Fruit fly (Drosophila melanogaster): Measurements from ENCODE around the gene Mnt.
A peak's percentile ranks its signal among the peaks of the same experiment; 100 is the strongest.

Mnt gene

DNA sequence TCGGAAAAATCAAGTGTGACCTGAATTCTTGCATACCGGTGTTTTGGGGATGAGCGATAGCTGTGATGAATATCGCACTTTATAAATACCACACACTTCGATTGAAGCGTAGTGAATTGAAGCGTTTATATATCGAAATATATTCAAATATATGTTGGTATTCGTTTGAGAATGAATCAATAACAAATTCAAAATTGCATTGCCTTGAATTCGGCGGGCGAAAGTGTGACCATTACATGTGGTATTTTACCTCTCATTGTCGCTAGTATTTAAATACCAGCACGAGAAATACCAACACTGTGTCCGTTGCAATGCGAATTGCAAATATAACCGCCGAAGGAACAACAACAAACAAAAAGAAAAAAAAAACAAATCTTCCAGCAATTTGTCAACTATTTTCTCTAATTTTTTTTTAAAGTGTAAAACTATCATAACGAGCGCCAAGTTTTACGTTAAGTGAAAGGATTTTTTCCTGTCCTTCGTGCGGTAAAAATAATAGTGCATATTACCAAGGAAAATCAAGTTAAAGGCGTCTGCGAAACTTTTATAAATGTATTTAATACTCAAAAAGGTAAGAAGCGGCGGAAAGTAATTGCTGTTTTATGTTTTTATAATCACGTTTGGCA lies at the start of gene Mnt, which contains the start of gene Parg:
TSS of gene Mnt (plus strand) at position 333 of the 626 bp plus-strand sequence.
TSS of gene Parg (minus strand) at position 34 of the 626 bp plus-strand sequence.
- TF ChIP-seq inv (GFP tag; IDR thresholded peaks at IDR 0.05; ENCODE audit: partially characterized antibody) (peak; percentile 67), CG4360 (GFP tag; IDR thresholded peaks at IDR 0.05) (peak; percentile 76), onecut (GFP tag; IDR thresholded peaks at IDR 0.05) (peak; percentile 32; the same call in 1 of the 2 replicates), E2f2 (GFP tag; IDR thresholded peaks at IDR 0.05) (peak; percentile 88), lilli (GFP tag; optimal IDR thresholded peaks at IDR 0.05) (peak; percentile 3), CG2678 (tag; optimal IDR thresholded peaks at IDR 0.05) (peak; percentile 12), CG12659 (GFP tag; optimal IDR thresholded peaks at IDR 0.05) (peak; percentile 59), CG1647 (GFP tag; optimal IDR thresholded peaks at IDR 0.05) (no peak), ewg (GFP tag; optimal IDR thresholded peaks at IDR 0.05) (no peak), knrl (GFP tag; IDR thresholded peaks at IDR 0.05; ENCODE audit: partially characterized antibody) (peak; percentile 73), CG7556 (GFP tag; optimal IDR thresholded peaks at IDR 0.05) (peak; percentile 14), en (GFP tag; optimal IDR thresholded peaks at IDR 0.05) (no peak), CG12391 (tag; optimal IDR thresholded peaks at IDR 0.05) (peak; percentile 21), CG2129 (GFP tag; IDR thresholded peaks at IDR 0.05; ENCODE audit: partially characterized antibody) (peak; percentile 34; the same call in 1 of the 2 replicates), hkb (optimal IDR thresholded peaks at IDR 0.05) (peak; percentile 2), hkb (GFP tag; IDR thresholded peaks at IDR 0.05) (no peak), CG2202 (tag; optimal IDR thresholded peaks at IDR 0.05) (no peak), Myb (GFP tag; optimal IDR thresholded peaks at IDR 0.05) (peak; percentile 67), Lhr (GFP tag; optimal IDR thresholded peaks at IDR 0.05) (peak; percentile 62), Bteb2 (GFP tag; optimal IDR thresholded peaks at IDR 0.05) (no peak), CG17359 (tag; optimal IDR thresholded peaks at IDR 0.05) (peak; percentile 42), sna (GFP tag; IDR thresholded peaks at IDR 0.05; ENCODE audit: partially characterized antibody) (peak; percentile 66), Kr (GFP tag; optimal IDR thresholded peaks at IDR 0.05) (no peak), gem (tag; optimal IDR thresholded peaks at IDR 0.05) (peak; percentile 28), CG13287 (GFP tag; IDR thresholded peaks at IDR 0.05; ENCODE audit: partially characterized antibody) (peak; percentile 71), Hmr (GFP tag; optimal IDR thresholded peaks at IDR 0.05) (peak; percentile 7), Dfd (GFP tag; optimal IDR thresholded peaks at IDR 0.05) (no peak), CG16813 (GFP tag; IDR thresholded peaks at IDR 0.05; ENCODE audit: partially characterized antibody) (peak; percentile 65), CG1603 (tag; optimal IDR thresholded peaks at IDR 0.05) (peak; percentile 59), CG2116 (GFP tag; optimal IDR thresholded peaks at IDR 0.05) (peak; percentile 27), hbn (GFP tag; IDR thresholded peaks at IDR 0.05; ENCODE audit: partially characterized antibody) (peak; percentile 56; the same call in 1 of the 2 replicates), ftz-f1 (GFP tag; optimal IDR thresholded peaks at IDR 0.05) (peak; percentile 29), MBD-R2 (GFP tag; IDR thresholded peaks at IDR 0.05) (peak; percentile 43; the same call in 1 of the 2 replicates), CG8924 (tag; optimal IDR thresholded peaks at IDR 0.05) (peak; percentile 32), Ets97D (GFP tag; optimal IDR thresholded peaks at IDR 0.05) (peak; percentile 51), unc-4 (GFP tag; IDR thresholded peaks at IDR 0.05; ENCODE audit: partially characterized antibody) (peak; percentile 64), Camta (GFP tag; optimal IDR thresholded peaks at IDR 0.05) (peak; percentile 4), nmo (GFP tag; optimal IDR thresholded peaks at IDR 0.05) (peak; percentile 34), CG14710 (tag; optimal IDR thresholded peaks at IDR 0.05) (peak; percentile 39), Aef1 (GFP tag; IDR thresholded peaks at IDR 0.05) (peak; percentile 48; the same call in 1 of the 3 replicates), mld (GFP tag; IDR thresholded peaks at IDR 0.05; ENCODE audit: partially characterized antibody) (no peak), BEAF-32 (GFP tag; optimal IDR thresholded peaks at IDR 0.05) (peak; percentile 80), CG11695 (GFP tag; IDR thresholded peaks at IDR 0.05) (no peak), mam (GFP tag; optimal IDR thresholded peaks at IDR 0.05) (peak; percentile 9), CG32772 (GFP tag; IDR thresholded peaks at IDR 0.05) (0 out of 2 replicates have a peak, but pooled peaks have one; percentile 33), caup (GFP tag; optimal IDR thresholded peaks at IDR 0.05; ENCODE audit: severe bottlenecking) (no peak), Doc3 (GFP tag; IDR thresholded peaks at IDR 0.05; ENCODE audit: partially characterized antibody) (peak; percentile 42; the same call in 2 of the 3 replicates), fd64A (GFP tag; optimal IDR thresholded peaks at IDR 0.05) (no peak)
